Fruit fly (Drosophila melanogaster): ENCODE results near the gene Fgop2.

DNA sequence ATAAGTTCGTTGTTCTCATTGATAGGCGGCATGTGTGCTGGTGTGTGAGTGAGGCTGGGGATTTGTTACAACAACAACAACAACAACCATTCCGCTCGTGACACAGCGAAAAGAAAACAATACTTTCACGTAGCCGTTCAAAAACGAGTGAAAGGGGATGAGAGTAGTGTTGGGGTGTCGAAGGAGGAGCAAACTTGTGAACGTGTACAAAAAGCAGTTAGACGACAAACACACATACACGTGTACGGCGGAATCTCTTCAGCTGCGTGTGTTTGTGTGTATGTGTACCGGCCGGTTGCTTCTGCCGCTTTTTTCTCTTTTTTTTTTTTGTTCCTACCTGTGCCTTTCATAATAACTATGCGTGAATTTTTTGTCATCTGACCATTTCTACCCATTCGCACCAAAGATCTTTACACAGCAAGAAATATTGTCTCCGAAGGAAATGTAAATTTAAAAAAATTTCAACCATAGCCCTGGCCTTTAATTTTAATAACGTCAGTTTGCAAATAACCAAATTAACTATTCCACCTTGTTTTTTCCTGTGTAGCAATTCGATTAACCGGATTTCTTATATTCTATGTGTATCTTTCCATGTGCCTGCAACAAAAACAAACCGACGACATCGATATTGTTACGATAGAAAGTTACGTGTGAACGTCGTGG, 22.9 kb downstream of the Fgop2 start:
- no peak for TF ChIP-seq h (optimal IDR thresholded peaks at IDR 0.05)
- no peak for TF ChIP-seq ttk (optimal IDR thresholded peaks at IDR 0.05)
- no peak for TF ChIP-seq psq (optimal IDR thresholded peaks at IDR 0.05)
- no peak for TF ChIP-seq insv (optimal IDR thresholded peaks at IDR 0.05)
- no peak for TF ChIP-seq Sin3A (optimal IDR thresholded peaks at IDR 0.05)
- TF ChIP-seq Myc (optimal IDR thresholded peaks at IDR 0.05) = no peak
